Worm (Caenorhabditis elegans) whole organism, L1 larva: ENCODE results near the gene dpy-11.

Experiments used
- blmp-1 ChIP-seq: fragments of 150-350 bp; optimal IDR thresholded peaks from 2 replicates; lab custom pipeline; 2014; ENCODE audit warnings: missing biosample characterization, missing genetic modification characterization
- elt-2 ChIP-seq: sonication (generic microtip); optimal IDR thresholded peaks from 2 replicates; lab custom pipeline; 2016; ENCODE audit warnings: missing genetic modification characterization, mild to moderate bottlenecking, inconsistent platforms, missing compliant biosample characterization, missing genetic modification reagents
- elt-3 ChIP-seq, 6 experiments: fragments of 150-350 bp in 1 of 6; sonication (generic microtip); optimal IDR thresholded peaks; 2 replicates each; lab custom pipeline; 2017 to 2018; ENCODE audit warnings: missing biosample characterization in 6 of 6, missing genetic modification characterization in 6 of 6, inconsistent platforms in 1 of 6
- fkh-8 ChIP-seq: sonication (generic microtip); optimal IDR thresholded peaks from 2 replicates; lab custom pipeline; 2016; ENCODE audit warnings: mild to moderate bottlenecking, missing genetic modification characterization, missing compliant biosample characterization
- fos-1 ChIP-seq: fragments of 150-350 bp; optimal IDR thresholded peaks from 2 replicates; lab custom pipeline; 2014; ENCODE audit warnings: missing biosample characterization, missing genetic modification characterization
- hlh-4 ChIP-seq: sonication (generic microtip); optimal IDR thresholded peaks from 2 replicates; lab custom pipeline; 2016; ENCODE audit warnings: mild to moderate bottlenecking, missing genetic modification characterization, missing compliant biosample characterization
- lin-14 ChIP-seq: fragments of 200-800 bp; sonication (Bioruptor generic); optimal IDR thresholded peaks from 2 replicates; lab custom pipeline; 2018; ENCODE audit warnings: mild to moderate bottlenecking, missing genetic modification characterization, moderate library complexity, missing compliant biosample characterization
- lin-35 ChIP-seq, 2 experiments: fragments of 150-350 bp; optimal IDR thresholded peaks; 2 replicates each; lab custom pipeline; 2014; ENCODE audit warnings: missing biosample characterization in 2 of 2, missing genetic modification characterization in 2 of 2, missing genetic modification reagents in 2 of 2
- lsy-2 ChIP-seq, 2 experiments: fragments of 150-350 bp; optimal IDR thresholded peaks; 2 replicates each; lab custom pipeline; 2014; ENCODE audit warnings: missing biosample characterization in 2 of 2, missing genetic modification characterization in 2 of 2
- nhr-20 ChIP-seq: sonication (generic microtip); optimal IDR thresholded peaks from 2 replicates; lab custom pipeline; 2016; ENCODE audit warnings: mild to moderate bottlenecking, missing genetic modification characterization, missing compliant biosample characterization
- nhr-28 ChIP-seq: fragments of 150-350 bp; optimal IDR thresholded peaks from 2 replicates; lab custom pipeline; 2014; ENCODE audit warnings: missing biosample characterization, missing genetic modification characterization
- nhr-47 ChIP-seq: sonication (generic microtip); optimal IDR thresholded peaks from 2 replicates; lab custom pipeline; 2016; ENCODE audit warnings: mild to moderate bottlenecking, missing genetic modification characterization, moderate library complexity, missing compliant biosample characterization
- nhr-85 ChIP-seq: sonication (generic microtip); peaks from one replicate; lab custom pipeline; 2016; ENCODE audit warnings: missing genetic modification characterization, inconsistent platforms, missing compliant biosample characterization
- skn-1 ChIP-seq: fragments of 150-350 bp; optimal IDR thresholded peaks from 2 replicates; lab custom pipeline; 2014; ENCODE audit warnings: missing biosample characterization, missing genetic modification characterization
- snu-23 ChIP-seq: sonication (generic microtip); optimal IDR thresholded peaks from 2 replicates; lab custom pipeline; 2016; ENCODE audit warnings: missing genetic modification characterization, missing compliant biosample characterization
- swsn-7 ChIP-seq: sonication (generic microtip); optimal IDR thresholded peaks from 2 replicates; lab custom pipeline; 2016; ENCODE audit warnings: missing genetic modification characterization, missing compliant biosample characterization
- unc-30 ChIP-seq: sonication (generic microtip); optimal IDR thresholded peaks from 2 replicates; lab custom pipeline; 2017; ENCODE audit warnings: missing biosample characterization, missing genetic modification characterization
- vab-15 ChIP-seq: sonication (generic microtip); optimal IDR thresholded peaks from 2 replicates; lab custom pipeline; 2017; ENCODE audit warnings: missing genotype, mild to moderate bottlenecking, missing genetic modification characterization, missing compliant biosample characterization
- xbp-1 ChIP-seq: sonication (generic microtip); optimal IDR thresholded peaks from 2 replicates; lab custom pipeline; 2016; ENCODE audit warnings: missing genetic modification characterization, missing compliant biosample characterization
- ztf-4 ChIP-seq: fragments of 150-350 bp; optimal IDR thresholded peaks from 2 replicates; lab custom pipeline; 2014; ENCODE audit warnings: missing biosample characterization, missing genetic modification characterization

The dpy-11 gene

DNA sequence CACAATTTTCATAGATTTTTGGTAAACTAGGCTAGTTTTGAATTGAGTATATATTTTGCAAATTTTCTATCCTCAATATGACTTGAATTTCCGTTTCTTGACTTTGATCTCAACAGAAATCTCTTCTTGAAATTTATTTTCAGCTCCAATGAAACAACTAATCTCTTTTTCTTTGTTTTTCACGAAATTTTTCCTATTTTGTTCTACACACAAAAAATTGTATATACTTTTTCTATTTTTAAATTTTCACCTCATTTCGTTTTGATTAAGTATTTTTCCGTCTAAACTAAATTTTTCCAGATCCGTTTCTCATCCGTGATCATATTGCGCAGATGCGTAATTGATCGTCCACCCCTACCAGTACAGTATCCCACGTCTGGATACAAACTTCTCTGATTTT is 50.3 kb downstream of the dpy-11 start, which contains the start of gene unc-83:
unc-83 (plus strand) TSS at position 301 of the 400 bp plus-strand sequence.
- no peak for TF ChIP-seq nhr-47 (tag; lab: Kevin White, UChicago)

DNA sequence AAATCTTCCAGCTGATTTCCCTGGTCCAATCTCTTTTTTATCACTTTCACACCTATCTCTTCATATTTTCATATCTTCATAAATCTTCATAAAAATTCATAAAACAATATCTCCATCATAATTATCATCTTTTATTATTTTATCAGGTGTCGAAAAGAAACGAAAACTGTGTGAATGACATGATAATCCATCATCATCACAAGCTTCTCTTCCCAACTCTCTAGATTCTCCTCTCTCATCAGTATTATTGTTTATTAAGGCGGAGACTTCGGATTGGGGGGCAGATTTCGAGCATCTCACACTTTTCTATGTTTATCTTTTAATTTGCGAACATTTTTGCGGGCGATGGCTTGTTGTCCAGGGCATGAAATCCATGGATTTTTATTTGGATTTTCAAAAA is 50.8 kb downstream of the dpy-11 start:
- TF ChIP-seq fkh-8 (tag; lab: Kevin White, UChicago), result no peak
- TF ChIP-seq blmp-1, result peak; percentile 13

ce11 chrV:6462606-6463005 is 52.4 kb downstream of the dpy-11 start:
- TF ChIP-seq fos-1 (tag; lab: Kevin White, UChicago), result no peak
- no peak for TF ChIP-seq ztf-4 (tag; lab: Kevin White, UChicago)
- TF ChIP-seq blmp-1, result peak; percentile 12
- no peak for TF ChIP-seq xbp-1
- no peak for TF ChIP-seq unc-30 (tag; lab: Kevin White, UChicago)
- peak; percentile 13 for TF ChIP-seq vab-15 (tag; lab: Kevin White, UChicago)
- TF ChIP-seq nhr-28, result no peak
- TF ChIP-seq nhr-85, result peak; percentile 87
- peak in 1 of 2 experiments; percentile 64 for TF ChIP-seq lin-35 (GFP tag; optimal IDR thresholded peaks at IDR 0.05; lab: Kevin White, UChicago)
- peak in 1 of 2 experiments; percentile 15 for TF ChIP-seq lsy-2 (tag; optimal IDR thresholded peaks at IDR 0.05; lab: Kevin White, UChicago)
- peak; percentile 18 for TF ChIP-seq snu-23 (GFP tag; lab: Kevin White, UChicago)
- peak in 1 of 6 experiments; percentile 47 for TF ChIP-seq elt-3 (tag; optimal IDR thresholded peaks at IDR 0.05; lab: Kevin White, UChicago)
- TF ChIP-seq nhr-20 (tag; lab: Kevin White, UChicago), result peak; percentile 14
- TF ChIP-seq hlh-4, result no peak
- TF ChIP-seq skn-1 (tag; lab: Kevin White, UChicago), result no peak
- peak; percentile 33 for TF ChIP-seq lin-14 (GFP tag; lab: Kevin White, UChicago)
- TF ChIP-seq swsn-7 (tag; lab: Kevin White, UChicago), result no peak
- peak; percentile 24 for TF ChIP-seq elt-2 (tag; lab: Kevin White, UChicago)
